Fruit fly (Drosophila melanogaster) whole organism, embryonic: ENCODE data around the gene Aprt.

Experiments used
- Adf1 ChIP-seq: fragments of 200-800 bp; sonication (Bioruptor generic); IDR thresholded peaks from 2 replicates; pipeline ENCODE4 v1.3.6; 2022; ENCODE audit warnings: missing biosample characterization, missing genetic modification characterization
- Bdp1 ChIP-seq: fragments of 200-800 bp; sonication (Bioruptor generic); optimal IDR thresholded peaks from 3 replicates; lab custom pipeline; 2016; ENCODE audit warnings: missing biosample characterization, missing genetic modification characterization
- C15 ChIP-seq: fragments of 200-800 bp; sonication (Bioruptor generic); IDR thresholded peaks from 3 replicates; pipeline ENCODE4 v1.3.6; 2022; ENCODE audit warnings: missing biosample characterization, missing genetic modification characterization
- CG10147 ChIP-seq: fragments of 200-800 bp; sonication (Bioruptor generic); optimal IDR thresholded peaks from 2 replicates; lab custom pipeline; 2019; ENCODE audit warnings: missing biosample characterization, mild to moderate bottlenecking, missing genetic modification characterization, moderate library complexity
- CG11085 ChIP-seq: fragments of 200-800 bp; sonication (Bioruptor generic); IDR thresholded peaks from 2 replicates; pipeline ENCODE4 v1.3.6; 2022; ENCODE audit warnings: missing biosample characterization, missing genetic modification characterization
- CG12769 ChIP-seq: fragments of 200-800 bp; sonication (Bioruptor generic); optimal IDR thresholded peaks from 2 replicates; lab custom pipeline; 2019; ENCODE audit warnings: missing biosample characterization, mild to moderate bottlenecking, missing genetic modification characterization, moderate library complexity
- CG13287 ChIP-seq: fragments of 200-800 bp; sonication (Bioruptor generic); IDR thresholded peaks from 2 replicates; pipeline ENCODE4 v1.3.6; 2022; ENCODE audit warnings: missing biosample characterization, missing genetic modification characterization; ENCODE audit not compliant: partially characterized antibody
- CG13424 ChIP-seq: fragments of 200-800 bp; sonication (Bioruptor generic); optimal IDR thresholded peaks from 2 replicates; lab custom pipeline; 2019; ENCODE audit warnings: missing biosample characterization, mild to moderate bottlenecking, missing genetic modification characterization, moderate library complexity
- CG17186 ChIP-seq: fragments of 200-800 bp; sonication (Bioruptor generic); optimal IDR thresholded peaks from 3 replicates; lab custom pipeline; 2017; ENCODE audit warnings: missing biosample characterization, missing genetic modification reagents, missing genetic modification characterization
- CG2875 ChIP-seq: fragments of 200-800 bp; sonication (Bioruptor generic); optimal IDR thresholded peaks from 2 replicates; lab custom pipeline; 2017; ENCODE audit warnings: missing biosample characterization, mild to moderate bottlenecking, missing genetic modification characterization, missing genetic modification reagents
- CG31365 ChIP-seq: fragments of 200-800 bp; sonication (Bioruptor generic); optimal IDR thresholded peaks from 2 replicates; lab custom pipeline; 2018; ENCODE audit warnings: missing biosample characterization, mild to moderate bottlenecking, missing genetic modification characterization
- CG3281 ChIP-seq: fragments of 200-800 bp; sonication (Bioruptor generic); optimal IDR thresholded peaks from 3 replicates; lab custom pipeline; 2017; ENCODE audit warnings: missing biosample characterization, mild to moderate bottlenecking, missing genetic modification characterization
- CG4282 ChIP-seq: fragments of 200-800 bp; sonication (Bioruptor generic); optimal IDR thresholded peaks from 2 replicates; lab custom pipeline; 2016; ENCODE audit warnings: missing biosample characterization, missing genetic modification characterization
- CG6272 ChIP-seq: fragments of 200-800 bp; sonication (Bioruptor generic); IDR thresholded peaks from 2 replicates; pipeline ENCODE4 v1.3.6; 2022; ENCODE audit warnings: missing biosample characterization, missing genetic modification characterization
- CG7372 ChIP-seq: fragments of 200-800 bp; sonication (Bioruptor generic); IDR thresholded peaks from 2 replicates; pipeline ENCODE4 v1.3.6; 2022; ENCODE audit warnings: missing biosample characterization, missing genetic modification characterization
- CG7839 ChIP-seq: fragments of 200-800 bp; sonication (Bioruptor generic); optimal IDR thresholded peaks from 3 replicates; lab custom pipeline; 2018; ENCODE audit warnings: missing biosample characterization, mild to moderate bottlenecking, missing genetic modification characterization, moderate library complexity
- CHES-1-like ChIP-seq: fragments of 200-800 bp; sonication (Bioruptor generic); optimal IDR thresholded peaks from 2 replicates; lab custom pipeline; 2016; ENCODE audit warnings: missing biosample characterization, missing genetic modification characterization
- Dfd ChIP-seq, 2 experiments: fragments of >200 bp; optimal IDR thresholded peaks; 2 replicates each; lab custom pipeline; 2017; ENCODE audit warnings: missing biosample characterization in 2 of 2, missing genetic modification characterization in 2 of 2
- Doc2 ChIP-seq: fragments of 200-800 bp; sonication (Bioruptor generic); IDR thresholded peaks from 2 replicates; pipeline ENCODE4 v1.3.6; 2022; ENCODE audit warnings: missing biosample characterization, missing genetic modification characterization
- Doc3 ChIP-seq: fragments of 200-800 bp; sonication (Bioruptor generic); IDR thresholded peaks from 3 replicates; pipeline ENCODE4 v1.3.6; 2022; ENCODE audit warnings: missing biosample characterization, missing genetic modification characterization; ENCODE audit not compliant: partially characterized antibody
- E2f2 ChIP-seq: fragments of 200-800 bp; sonication (Bioruptor generic); IDR thresholded peaks from 2 replicates; pipeline ENCODE4 v1.3.6; 2022; ENCODE audit warnings: missing biosample characterization, missing genetic modification characterization
- Ets65A ChIP-seq: fragments of 200-800 bp; sonication (Bioruptor generic); peaks from one replicate; lab custom pipeline; 2016; ENCODE audit warnings: missing biosample characterization, missing genetic modification characterization
- Gsc ChIP-seq: fragments of 200-800 bp; sonication (Bioruptor generic); IDR thresholded peaks from 2 replicates; pipeline ENCODE4 v1.3.6; 2022; ENCODE audit warnings: missing biosample characterization, missing genetic modification characterization
- HLH54F ChIP-seq: fragments of 200-800 bp; sonication (Bioruptor generic); optimal IDR thresholded peaks from 3 replicates; lab custom pipeline; 2016; ENCODE audit warnings: missing biosample characterization, missing genetic modification characterization
- Hey ChIP-seq: fragments of 200-800 bp; sonication (Bioruptor generic); optimal IDR thresholded peaks from 3 replicates; lab custom pipeline; 2018; ENCODE audit warnings: missing biosample characterization, mild to moderate bottlenecking, missing genetic modification characterization
- HmgZ ChIP-seq: fragments of 200-800 bp; sonication (Bioruptor generic); optimal IDR thresholded peaks from 2 replicates; lab custom pipeline; 2018; ENCODE audit warnings: missing biosample characterization, mild to moderate bottlenecking, missing genetic modification characterization
- Hmr ChIP-seq: fragments of 200-800 bp; sonication (Bioruptor generic); optimal IDR thresholded peaks from 3 replicates; lab custom pipeline; 2017; ENCODE audit warnings: mild to moderate bottlenecking, missing biosample characterization, missing genetic modification reagents, missing genetic modification characterization
- Hsf ChIP-seq: fragments of 200-800 bp; sonication (Bioruptor generic); optimal IDR thresholded peaks from 3 replicates; lab custom pipeline; 2016; ENCODE audit warnings: missing biosample characterization, missing genetic modification characterization
- MBD-R2 ChIP-seq: fragments of 200-800 bp; sonication (Bioruptor generic); IDR thresholded peaks from 2 replicates; pipeline ENCODE4 v1.3.6; 2022; ENCODE audit warnings: missing biosample characterization, missing genetic modification characterization
- Neu2 ChIP-seq: fragments of 200-800 bp; sonication (Bioruptor generic); optimal IDR thresholded peaks from 3 replicates; lab custom pipeline; 2016; ENCODE audit warnings: missing biosample characterization, missing genetic modification characterization, borderline replicate concordance
- Oli ChIP-seq: fragments of 200-800 bp; sonication (Bioruptor generic); optimal IDR thresholded peaks from 2 replicates; lab custom pipeline; 2018; ENCODE audit warnings: missing biosample characterization, mild to moderate bottlenecking, missing genetic modification characterization, moderate library complexity
- Sin3A ChIP-seq: fragments of >200 bp; optimal IDR thresholded peaks from 2 replicates; lab custom pipeline; 2018
- Xrp1 ChIP-seq: fragments of 200-800 bp; sonication (Bioruptor generic); IDR thresholded peaks from 2 replicates; pipeline ENCODE4 v1.3.6; 2022; ENCODE audit warnings: missing biosample characterization, missing genetic modification characterization
- YL-1 ChIP-seq: fragments of 200-800 bp; sonication (Bioruptor generic); optimal IDR thresholded peaks from 3 replicates; lab custom pipeline; 2017; ENCODE audit warnings: missing biosample characterization, mild to moderate bottlenecking, missing genetic modification characterization
- abd-A ChIP-seq: fragments of 200-800 bp; sonication (Bioruptor generic); optimal IDR thresholded peaks from 3 replicates; lab custom pipeline; 2019; ENCODE audit warnings: missing biosample characterization, mild to moderate bottlenecking, missing genetic modification characterization, moderate library complexity
- amos ChIP-seq: fragments of 200-800 bp; sonication (Bioruptor generic); IDR thresholded peaks from 2 replicates; pipeline ENCODE4 v1.3.6; 2022; ENCODE audit warnings: missing biosample characterization, missing genetic modification characterization; ENCODE audit not compliant: partially characterized antibody
- bbx ChIP-seq: fragments of 200-800 bp; sonication (Bioruptor generic); IDR thresholded peaks from 2 replicates; pipeline ENCODE4 v1.3.6; 2022; ENCODE audit warnings: missing biosample characterization, missing genetic modification characterization; ENCODE audit not compliant: partially characterized antibody
- cwo ChIP-seq: fragments of 200-800 bp; sonication (Bioruptor generic); optimal IDR thresholded peaks from 3 replicates; lab custom pipeline; 2017; ENCODE audit warnings: missing biosample characterization, missing genetic modification characterization, mild to moderate bottlenecking, moderate library complexity, missing genetic modification reagents
- ftz-f1 ChIP-seq: fragments of 200-800 bp; sonication (Bioruptor generic); optimal IDR thresholded peaks from 2 replicates; lab custom pipeline; 2016; ENCODE audit warnings: missing biosample characterization, missing genetic modification characterization
- insv ChIP-seq, 2 experiments: fragments of 200-800 bp; sonication (Bioruptor generic); optimal IDR thresholded peaks; 3 replicates each; lab custom pipeline; 2016 to 2018; ENCODE audit warnings: missing biosample characterization in 2 of 2, missing genetic modification characterization in 2 of 2
- kay ChIP-seq: fragments of 200-800 bp; sonication (Bioruptor generic); optimal IDR thresholded peaks from 2 replicates; lab custom pipeline; 2016; ENCODE audit warnings: missing biosample characterization, missing genetic modification characterization
- mam ChIP-seq: fragments of 200-800 bp; sonication (Bioruptor generic); optimal IDR thresholded peaks from 3 replicates; lab custom pipeline; 2016; ENCODE audit warnings: missing biosample characterization, missing genetic modification characterization
- otp ChIP-seq: fragments of 200-800 bp; sonication (Bioruptor generic); IDR thresholded peaks from 3 replicates; pipeline ENCODE4, ENCODE4 v1.3.6; 2022; ENCODE audit warnings: missing biosample characterization, missing genetic modification characterization
- p53 ChIP-seq: fragments of 200-800 bp; sonication (Bioruptor generic); optimal IDR thresholded peaks from 2 replicates; lab custom pipeline; 2016; ENCODE audit warnings: missing biosample characterization, missing genetic modification characterization
- pfk ChIP-seq: fragments of 200-800 bp; sonication (Bioruptor generic); optimal IDR thresholded peaks from 2 replicates; lab custom pipeline; 2018; ENCODE audit warnings: missing biosample characterization, mild to moderate bottlenecking, missing genetic modification characterization, moderate library complexity
- pita ChIP-seq: fragments of 200-800 bp; sonication (Bioruptor generic); optimal IDR thresholded peaks from 2 replicates; lab custom pipeline; 2017; ENCODE audit warnings: missing biosample characterization, mild to moderate bottlenecking, missing genetic modification characterization
- pros ChIP-seq: fragments of 200-800 bp; sonication (Bioruptor generic); optimal IDR thresholded peaks from 3 replicates; lab custom pipeline; 2019; ENCODE audit warnings: missing biosample characterization, mild to moderate bottlenecking, missing genetic modification characterization, moderate library complexity
- salm ChIP-seq: fragments of 200-800 bp; sonication (Bioruptor generic); optimal IDR thresholded peaks from 2 replicates; lab custom pipeline; 2018; ENCODE audit warnings: missing biosample characterization, mild to moderate bottlenecking, missing genetic modification characterization
- sim ChIP-seq: fragments of 200-800 bp; sonication (Bioruptor generic); IDR thresholded peaks from 2 replicates; pipeline ENCODE4 v1.3.6; 2022; ENCODE audit warnings: missing biosample characterization, missing genetic modification characterization
- slp2 ChIP-seq: fragments of 200-800 bp; sonication (Bioruptor generic); optimal IDR thresholded peaks from 2 replicates; lab custom pipeline; 2016; ENCODE audit warnings: missing biosample characterization, missing genetic modification characterization
- sug ChIP-seq: fragments of 200-800 bp; optimal IDR thresholded peaks from 2 replicates; lab custom pipeline; 2019; ENCODE audit warnings: missing biosample characterization, mild to moderate bottlenecking, missing genetic modification characterization, moderate library complexity
- tio ChIP-seq: fragments of 200-800 bp; sonication (Bioruptor generic); optimal IDR thresholded peaks from 2 replicates; lab custom pipeline; 2017; ENCODE audit warnings: missing biosample characterization, missing genetic modification characterization, inconsistent platforms

The Aprt gene

dm6 chr3L:1890941-1891340 lies 6.1 kb upstream of the Aprt start (continued):
- TF ChIP-seq amos (GFP tag; lab: Robert Waterston, UW) (peak; percentile 22; the same call in 1 of the 2 replicates), Xrp1 (GFP tag; lab: Robert Waterston, UW) (no peak), HLH54F (no peak), pros (GFP tag; lab: Kevin White, UChicago) (no peak), Doc2 (GFP tag; lab: Robert Waterston, UW) (no peak), Dfd (GFP tag; optimal IDR thresholded peaks at IDR 0.05; lab: Kevin White, UChicago) (no peak), sim (no peak), CG17186 (GFP tag; lab: Kevin White, UChicago) (no peak), pita (GFP tag; lab: Kevin White, UChicago) (peak; percentile 82), abd-A (no peak), Sin3A (lab: Kevin White, UChicago) (no peak), CG2875 (GFP tag; lab: Kevin White, UChicago) (no peak), Gsc (GFP tag; lab: Robert Waterston, UW) (no peak), ftz-f1 (GFP tag; lab: Kevin White, UChicago) (no peak), Adf1 (GFP tag; lab: Robert Waterston, UW) (no peak), mam (GFP tag; lab: Kevin White, UChicago) (no peak), CG11085 (GFP tag; lab: Robert Waterston, UW) (no peak), cwo (GFP tag; lab: Kevin White, UChicago) (no peak), Neu2 (GFP tag; lab: Kevin White, UChicago) (no peak), otp (GFP tag; lab: Robert Waterston, UW) (peak; percentile 38; the same call in 1 of the 3 replicates), CG10147 (GFP tag; lab: Kevin White, UChicago) (no peak), HmgZ (tag; lab: Kevin White, UChicago) (peak; percentile 20), insv (GFP tag; optimal IDR thresholded peaks at IDR 0.05; lab: Kevin White, UChicago) (no peak), YL-1 (GFP tag; lab: Kevin White, UChicago) (no peak), slp2 (GFP tag; lab: Kevin White, UChicago) (no peak), C15 (GFP tag; lab: Robert Waterston, UW) (no peak), CG12769 (tag; lab: Kevin White, UChicago) (peak; percentile 17), Hsf (GFP tag; lab: Kevin White, UChicago) (no peak), salm (no peak), CG7372 (no peak), p53 (GFP tag; lab: Kevin White, UChicago) (no peak), CG4282 (no peak), kay (GFP tag; lab: Kevin White, UChicago) (no peak), CG6272 (GFP tag; lab: Robert Waterston, UW) (no peak), CG13424 (tag; lab: Kevin White, UChicago) (no peak), E2f2 (peak; percentile 87), CG13287 (GFP tag; lab: Robert Waterston, UW) (peak; percentile 51; the same call in 1 of the 2 replicates), Hmr (GFP tag; lab: Kevin White, UChicago) (peak; percentile 1), pfk (GFP tag; lab: Kevin White, UChicago) (no peak), Bdp1 (GFP tag; lab: Kevin White, UChicago) (no peak), MBD-R2 (GFP tag; lab: Robert Waterston, UW) (no peak), CG7839 (no peak), CHES-1-like (GFP tag; lab: Kevin White, UChicago) (no peak), Oli (tag; lab: Kevin White, UChicago) (no peak), CG3281 (no peak), bbx (GFP tag; lab: Robert Waterston, UW) (no peak), tio (GFP tag; lab: Kevin White, UChicago) (no peak), CG31365 (tag; lab: Kevin White, UChicago) (no peak), Doc3 (GFP tag; lab: Robert Waterston, UW) (no peak; the same call in 2 of the 3 replicates), Ets65A (no peak), Hey (tag; lab: Kevin White, UChicago) (no peak), sug (tag; lab: Kevin White, UChicago) (no peak)
